Fruit fly (Drosophila melanogaster): ENCODE data around the gene AdamTS-A.
A peak's percentile ranks its signal among the peaks of the same experiment; 100 is the strongest.

The AdamTS-A gene

dm6 chr3R:15417761-15418754 is 57.9 kb downstream of the AdamTS-A start:
- no peak for TF ChIP-seq Hr96 (GFP tag; optimal IDR thresholded peaks at IDR 0.05)
- no peak for TF ChIP-seq pad (GFP tag; optimal IDR thresholded peaks at IDR 0.05)
- TF ChIP-seq CG11617 (GFP tag; optimal IDR thresholded peaks at IDR 0.05) = no peak
- no peak for TF ChIP-seq ovo (GFP tag; optimal IDR thresholded peaks at IDR 0.05)
- TF ChIP-seq Mnt (GFP tag; optimal IDR thresholded peaks at IDR 0.05) = no peak
- no peak for TF ChIP-seq CG14711 (tag; optimal IDR thresholded peaks at IDR 0.05)
- TF ChIP-seq CG5204 (GFP tag; optimal IDR thresholded peaks at IDR 0.05) = no peak
- no peak for TF ChIP-seq cic (GFP tag; optimal IDR thresholded peaks at IDR 0.05)
- TF ChIP-seq CG7045 (GFP tag; optimal IDR thresholded peaks at IDR 0.05) = no peak
- no peak for TF ChIP-seq CG7101 (tag; optimal IDR thresholded peaks at IDR 0.05)
- TF ChIP-seq Crg-1 (GFP tag; optimal IDR thresholded peaks at IDR 0.05) = no peak
- no peak for TF ChIP-seq bab1 (GFP tag; optimal IDR thresholded peaks at IDR 0.05)
- no peak for TF ChIP-seq CG33017 (tag; optimal IDR thresholded peaks at IDR 0.05)
- no peak for TF ChIP-seq Clk (GFP tag; optimal IDR thresholded peaks at IDR 0.05)
- no peak for TF ChIP-seq tj (GFP tag; optimal IDR thresholded peaks at IDR 0.05)
- no peak for TF ChIP-seq cnc (optimal IDR thresholded peaks at IDR 0.05)
- TF ChIP-seq CG1620 (GFP tag; optimal IDR thresholded peaks at IDR 0.05) = no peak
- TF ChIP-seq kay (GFP tag; ENCODE audit: borderline replicate concordance) = no peak
- TF ChIP-seq toe (GFP tag; optimal IDR thresholded peaks at IDR 0.05) = no peak

DNA sequence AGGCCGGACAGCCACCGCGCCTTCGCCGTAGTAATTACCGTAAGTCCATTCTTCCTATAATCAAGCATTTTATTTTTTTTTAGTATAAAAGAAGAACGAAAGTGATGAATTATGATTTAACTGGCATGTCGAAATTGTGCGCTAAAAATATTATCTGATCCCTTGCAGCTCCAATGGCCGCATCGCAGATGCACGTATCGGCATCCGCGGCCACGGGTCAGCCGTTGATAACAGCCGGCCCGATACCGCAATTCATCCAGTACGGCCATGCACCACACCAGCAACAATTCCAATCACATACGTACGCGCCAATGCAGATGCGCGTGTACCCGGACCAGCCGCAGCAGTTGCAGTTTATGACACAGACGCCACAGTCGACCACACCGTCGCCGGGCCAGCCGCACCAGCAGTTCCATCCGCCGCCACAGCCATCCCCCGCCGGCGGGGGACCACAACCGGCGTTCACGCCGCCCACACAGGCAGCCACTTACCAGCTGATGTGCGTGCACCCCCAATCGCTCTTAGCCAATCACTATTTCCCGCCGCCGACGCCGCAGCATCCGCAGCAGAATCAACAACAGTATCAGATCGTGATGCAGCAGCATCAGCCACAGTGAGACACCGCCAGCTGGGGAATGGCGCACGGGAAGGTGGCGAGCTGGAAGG is 60.9 kb downstream of the AdamTS-A start:
- TF ChIP-seq Clk (GFP tag; optimal IDR thresholded peaks at IDR 0.05) (no peak), cnc (optimal IDR thresholded peaks at IDR 0.05) (no peak), cic (GFP tag; optimal IDR thresholded peaks at IDR 0.05) (no peak)

dm6 chr3R:15410689-15411587 is 65.1 kb downstream of the AdamTS-A start:
- TF ChIP-seq CG5204 (GFP tag; optimal IDR thresholded peaks at IDR 0.05) (no peak), tj (GFP tag; optimal IDR thresholded peaks at IDR 0.05) (peak; percentile 99), CG12768 (GFP tag; optimal IDR thresholded peaks at IDR 0.05) (peak; percentile 65), kay (GFP tag; ENCODE audit: borderline replicate concordance) (peak; percentile 79)

DNA sequence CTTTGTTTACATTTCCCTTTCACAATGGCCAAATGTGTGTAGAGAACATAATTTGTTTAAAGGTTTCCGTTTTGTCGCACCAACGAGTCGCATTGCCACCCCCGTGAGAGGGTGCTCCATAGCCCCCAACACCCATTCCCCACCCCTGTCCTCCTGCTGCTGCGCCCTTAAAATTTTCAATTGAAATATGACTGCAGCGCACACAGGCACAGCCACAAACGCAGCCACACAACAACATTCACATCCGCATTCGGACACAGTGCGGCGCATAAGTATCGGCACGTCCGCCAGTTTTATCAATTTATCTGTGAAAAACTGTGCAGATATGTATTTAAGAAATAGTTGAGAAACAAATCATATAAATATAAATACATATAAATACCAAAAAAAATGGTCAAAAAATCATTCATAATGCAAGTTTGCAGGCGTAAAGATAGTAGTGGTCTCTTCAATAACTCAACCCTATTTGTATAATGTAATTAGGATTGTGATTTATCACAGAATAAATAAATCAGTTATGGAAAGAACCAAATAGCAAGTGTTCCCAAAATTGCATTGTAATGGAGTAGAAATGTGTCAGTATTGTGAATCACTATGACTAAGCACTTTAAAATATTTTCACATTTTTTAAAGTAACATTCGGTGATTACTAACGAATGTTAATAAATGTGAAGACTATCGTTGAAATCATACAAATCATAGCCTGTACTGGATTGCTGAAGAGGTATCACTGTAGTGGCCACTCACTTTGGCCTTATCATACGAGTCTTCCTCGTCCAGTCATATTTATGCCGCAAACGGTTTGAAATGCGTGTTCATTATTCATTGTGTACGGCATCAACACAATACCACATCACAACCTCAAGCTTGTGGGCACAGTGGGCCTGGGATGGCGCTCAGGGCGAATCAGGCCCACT is 66.0 kb downstream of the AdamTS-A start:
- TF ChIP-seq Mnt (GFP tag; optimal IDR thresholded peaks at IDR 0.05) (no peak), toe (GFP tag; optimal IDR thresholded peaks at IDR 0.05) (no peak), CG7045 (GFP tag; optimal IDR thresholded peaks at IDR 0.05) (peak; percentile 26), CG5204 (GFP tag; optimal IDR thresholded peaks at IDR 0.05) (peak; percentile 43), CG14711 (tag; optimal IDR thresholded peaks at IDR 0.05) (no peak), CG1620 (GFP tag; optimal IDR thresholded peaks at IDR 0.05) (peak; percentile 9), cnc (optimal IDR thresholded peaks at IDR 0.05) (peak; percentile 65 to 67)

dm6 chr3R:15409110-15409771 is 66.8 kb downstream of the AdamTS-A start:
- no peak for TF ChIP-seq CG7101 (tag; optimal IDR thresholded peaks at IDR 0.05)
- no peak for TF ChIP-seq CG14711 (tag; optimal IDR thresholded peaks at IDR 0.05)
- no peak for TF ChIP-seq kay (GFP tag; ENCODE audit: borderline replicate concordance)
- TF ChIP-seq CG5204 (GFP tag; optimal IDR thresholded peaks at IDR 0.05) = no peak
- TF ChIP-seq bab1 (GFP tag; optimal IDR thresholded peaks at IDR 0.05) = no peak
- TF ChIP-seq Mnt (GFP tag; optimal IDR thresholded peaks at IDR 0.05) = no peak
